Fruit fly (Drosophila melanogaster): ENCODE results near the gene CG13064.

DNA sequence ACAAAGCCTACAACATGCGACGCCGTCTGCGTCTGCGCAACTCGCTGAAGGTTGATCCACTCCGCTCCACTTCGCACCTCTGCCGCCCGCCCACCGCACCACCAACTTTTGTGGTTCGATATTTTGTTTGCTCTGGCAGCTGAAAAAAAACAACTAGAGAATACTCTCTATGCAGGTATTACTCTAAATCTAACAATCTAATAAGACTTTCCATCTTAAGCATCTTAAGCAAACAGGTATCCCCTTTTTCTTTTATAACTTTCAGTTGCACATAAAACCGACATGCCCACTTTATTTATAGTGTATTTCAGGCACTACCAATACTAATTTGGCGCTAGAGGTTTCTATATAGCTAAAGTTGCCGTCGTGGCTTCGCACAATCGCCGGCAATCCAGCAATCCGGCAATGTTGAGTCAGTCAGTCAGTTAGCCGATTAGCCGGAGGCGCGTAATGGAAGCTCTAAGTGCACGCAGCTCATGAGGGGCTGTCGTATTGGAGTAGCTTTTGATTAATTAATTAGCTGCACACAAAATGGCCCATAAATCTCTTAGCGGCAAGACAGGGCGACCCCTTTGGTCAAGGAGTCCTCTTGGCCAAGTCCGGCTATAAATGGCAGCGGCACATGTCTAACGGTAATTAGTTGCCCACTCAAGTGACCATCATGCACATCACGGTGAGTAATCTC is 48.1 kb downstream of the CG13064 start, which contains the start of gene CG13058:
- no peak for TF ChIP-seq Dfd (GFP tag; optimal IDR thresholded peaks at IDR 0.05)
- no peak for TF ChIP-seq br (GFP tag; optimal IDR thresholded peaks at IDR 0.05)
- no peak for TF ChIP-seq psq (GFP tag; optimal IDR thresholded peaks at IDR 0.05)
- TF ChIP-seq h (GFP tag; optimal IDR thresholded peaks at IDR 0.05), result no peak
- TF ChIP-seq usp (GFP tag; optimal IDR thresholded peaks at IDR 0.05), result no peak
- TF ChIP-seq Rel (GFP tag; optimal IDR thresholded peaks at IDR 0.05), result no peak
- TF ChIP-seq Rel (tag; optimal IDR thresholded peaks at IDR 0.05), result no peak
- TF ChIP-seq Abd-B (GFP tag; optimal IDR thresholded peaks at IDR 0.05), result no peak
- TF ChIP-seq GATAd (GFP tag; optimal IDR thresholded peaks at IDR 0.05), result no peak
- TF ChIP-seq Jra (GFP tag; optimal IDR thresholded peaks at IDR 0.05), result no peak

All from whole organism, wandering third instar larva.